Worm (Caenorhabditis elegans) whole organism, midembryonic: ENCODE measurements around the gene sri-72.

Experiments
- T22C8.4 ChIP-seq: fragments of 200-800 bp; sonication (Bioruptor generic); IDR thresholded peaks from 2 replicates; pipeline ENCODE4 v1.3.6; 2022; ENCODE audit warnings: missing genetic modification characterization, missing compliant biosample characterization
- cog-1 ChIP-seq: sonication (generic microtip); optimal IDR thresholded peaks from 2 replicates; lab custom pipeline; 2016; ENCODE audit warnings: missing genetic modification characterization, missing compliant biosample characterization
- flt-1 ChIP-seq: fragments of 200-800 bp; sonication (Bioruptor generic); IDR thresholded peaks from 2 replicates; pipeline ENCODE4 v1.3.6; 2022; ENCODE audit warnings: missing genetic modification characterization, missing compliant biosample characterization
- klf-2 ChIP-seq: fragments of 200-800 bp; sonication (Bioruptor generic); conservative IDR thresholded peaks from 2 replicates; pipeline ENCODE4 v1.3.6; 2022; ENCODE audit warnings: missing genetic modification reagents, missing genetic modification characterization, missing compliant biosample characterization
- med-1 ChIP-seq: sonication (generic microtip); optimal IDR thresholded peaks from 2 replicates; lab custom pipeline; 2017; ENCODE audit warnings: missing genetic modification characterization, mild to moderate bottlenecking, missing compliant biosample characterization, antibody characterized with exemption, missing genetic modification reagents; ENCODE audit not compliant: insufficient read depth
- ref-1 ChIP-seq: fragments of 200-800 bp; sonication (Bioruptor generic); conservative IDR thresholded peaks from 2 replicates; pipeline ENCODE4 v1.3.6; 2022; ENCODE audit warnings: missing genetic modification reagents, missing genetic modification characterization, missing compliant biosample characterization
- tab-1 ChIP-seq: fragments of 200-800 bp; sonication (Bioruptor generic); IDR thresholded peaks from 2 replicates; pipeline ENCODE4 v1.3.6; 2022; ENCODE audit warnings: missing genetic modification characterization, missing compliant biosample characterization
- ztf-23 ChIP-seq: fragments of 200-800 bp; sonication (Bioruptor generic); IDR thresholded peaks from 2 replicates; pipeline ENCODE4 v1.3.6; 2022; ENCODE audit warnings: missing genetic modification reagents, missing genetic modification characterization, missing compliant biosample characterization
- ztf-29 ChIP-seq: fragments of 200-800 bp; sonication (Bioruptor generic); IDR thresholded peaks from 2 replicates; pipeline ENCODE4 v1.3.6; 2022; ENCODE audit warnings: missing genetic modification reagents, missing genetic modification characterization, missing compliant biosample characterization

DNA sequence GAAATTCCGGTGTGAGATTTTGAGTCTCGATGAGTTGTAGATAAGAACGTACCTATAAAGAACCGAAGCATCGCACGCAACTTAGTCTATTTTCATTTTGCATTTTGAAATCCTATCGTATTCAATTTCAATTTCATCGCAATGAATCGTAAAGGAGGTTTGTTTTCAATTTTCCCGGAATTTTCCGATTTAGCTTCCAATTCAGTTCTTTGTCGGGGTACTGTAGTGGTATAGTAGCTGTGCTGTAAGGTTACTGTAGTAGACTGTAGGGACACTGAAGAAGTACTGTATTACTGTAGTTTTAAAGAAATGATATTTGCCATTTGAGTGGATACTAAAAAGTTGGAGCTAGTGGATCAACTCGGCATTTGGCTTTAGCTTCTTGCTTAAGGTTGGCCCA lies 31.8 kb upstream of the sri-72 start:
- TF ChIP-seq cog-1 (tag; lab: Kevin White, UChicago), result no peak
- no peak for TF ChIP-seq ztf-23
- TF ChIP-seq med-1 (GFP tag; lab: Kevin White, UChicago), result no peak
- no peak for TF ChIP-seq T22C8.4 (GFP tag; lab: Robert Waterston, UW)
- no peak for TF ChIP-seq tab-1 (GFP tag; lab: Robert Waterston, UW)
- TF ChIP-seq klf-2 (GFP tag; lab: Robert Waterston, UW), result no peak
- TF ChIP-seq ref-1 (GFP tag; lab: Robert Waterston, UW), result no peak
- TF ChIP-seq ztf-29 (GFP tag; lab: Robert Waterston, UW), result no peak
- TF ChIP-seq flt-1 (GFP tag; lab: Robert Waterston, UW), result no peak
